Worm (Caenorhabditis elegans) whole organism, mixed stage, embryonic: ENCODE measurements around the gene H18N23.2.

Experiments used
- bed-3 ChIP-seq: fragments of 200-800 bp; sonication (Bioruptor generic); optimal IDR thresholded peaks from 3 replicates; lab custom pipeline; 2018; ENCODE audit warnings: mild to moderate bottlenecking, missing genetic modification characterization, moderate library complexity, missing compliant biosample characterization
- ces-1 ChIP-seq: fragments of 150-350 bp; optimal IDR thresholded peaks from 2 replicates; lab custom pipeline; 2014; ENCODE audit warnings: missing biosample characterization, missing genetic modification reagents, missing genetic modification characterization
- elt-1 ChIP-seq: sonication (generic microtip); optimal IDR thresholded peaks from 2 replicates; lab custom pipeline; 2017; ENCODE audit warnings: missing genetic modification characterization, mild to moderate bottlenecking, missing compliant biosample characterization, antibody characterized with exemption, moderate library complexity, borderline replicate concordance; ENCODE audit not compliant: insufficient read depth
- elt-3 ChIP-seq: fragments of 150-350 bp; optimal IDR thresholded peaks from 2 replicates; lab custom pipeline; 2014; ENCODE audit warnings: missing biosample characterization, missing genetic modification characterization
- lin-13 ChIP-seq: fragments of 150-350 bp; optimal IDR thresholded peaks from 2 replicates; lab custom pipeline; 2014; ENCODE audit warnings: missing biosample characterization, missing genetic modification characterization
- nhr-12 ChIP-seq: fragments of 150-350 bp; optimal IDR thresholded peaks from 2 replicates; lab custom pipeline; 2014; ENCODE audit warnings: missing biosample characterization, missing genetic modification characterization
- nhr-237 ChIP-seq: fragments of 150-350 bp; optimal IDR thresholded peaks from 2 replicates; lab custom pipeline; 2014; ENCODE audit warnings: missing biosample characterization, missing genetic modification characterization
- nhr-28 ChIP-seq: fragments of 150-350 bp; optimal IDR thresholded peaks from 2 replicates; lab custom pipeline; 2014; ENCODE audit warnings: missing biosample characterization, missing genetic modification characterization
- pha-4 ChIP-seq: fragments of 150-350 bp; optimal IDR thresholded peaks from 2 replicates; lab custom pipeline; 2018; ENCODE audit warnings: missing biosample characterization, missing genetic modification reagents, missing genetic modification characterization
- unc-120 ChIP-seq: sonication (generic microtip); optimal IDR thresholded peaks from 2 replicates; lab custom pipeline; 2017; ENCODE audit warnings: missing genetic modification characterization, missing compliant biosample characterization; ENCODE audit not compliant: poor library complexity, severe bottlenecking
- unc-39 ChIP-seq: fragments of 150-350 bp; optimal IDR thresholded peaks from 2 replicates; lab custom pipeline; 2014; ENCODE audit warnings: missing biosample characterization, missing genetic modification characterization
- unc-62 ChIP-seq: fragments of 150-350 bp; optimal IDR thresholded peaks from 2 replicates; lab custom pipeline; 2014; ENCODE audit warnings: missing biosample characterization, missing genetic modification reagents, missing genetic modification characterization
- ztf-11 ChIP-seq: fragments of 150-350 bp; optimal IDR thresholded peaks from 2 replicates; lab custom pipeline; 2014; ENCODE audit warnings: missing biosample characterization, missing genetic modification characterization

- TF ChIP-seq nhr-12 (no peak), elt-3 (no peak), ztf-11 (no peak), unc-62 (GFP tag; lab: Kevin White, UChicago) (no peak), bed-3 (GFP tag; lab: Kevin White, UChicago) (no peak), ces-1 (GFP tag; lab: Kevin White, UChicago) (no peak), pha-4 (tag; lab: Kevin White, UChicago) (no peak), unc-120 (tag; lab: Kevin White, UChicago) (no peak), lin-13 (no peak), nhr-28 (no peak), elt-1 (tag; lab: Kevin White, UChicago) (no peak), nhr-237 (tag; lab: Kevin White, UChicago) (no peak), unc-39 (tag; lab: Kevin White, UChicago) (no peak)
These were observed 27.6 kb downstream of the H18N23.2 start for ce11 chrX:17613024-17613423.
